Worm (Caenorhabditis elegans) whole organism, L2 larva: Measurements from ENCODE around the gene spp-6.
A peak's percentile ranks its signal among the peaks of the same experiment; 100 is the strongest.

Experiments
- C34F6.9 ChIP-seq: fragments of 150-350 bp; optimal IDR thresholded peaks from 2 replicates; lab custom pipeline; 2014; ENCODE audit warnings: missing biosample characterization, missing genetic modification characterization
- R02D3.7 ChIP-seq: fragments of 150-350 bp; optimal IDR thresholded peaks from 2 replicates; lab custom pipeline; 2014; ENCODE audit warnings: missing biosample characterization, missing genetic modification characterization
- Y55F3AM.14 ChIP-seq: fragments of 200-800 bp; sonication (Bioruptor generic); optimal IDR thresholded peaks from 2 replicates; lab custom pipeline; 2018; ENCODE audit warnings: mild to moderate bottlenecking, missing genetic modification characterization, missing compliant biosample characterization
- ZK546.5 ChIP-seq: sonication (generic microtip); optimal IDR thresholded peaks from 2 replicates; lab custom pipeline; 2017; ENCODE audit warnings: missing biosample characterization, missing genetic modification characterization
- alr-1 ChIP-seq: fragments of 150-350 bp; optimal IDR thresholded peaks from 2 replicates; lab custom pipeline; 2014; ENCODE audit warnings: missing biosample characterization, missing genetic modification characterization
- aly-2 ChIP-seq: fragments of 150-350 bp; optimal IDR thresholded peaks from 2 replicates; lab custom pipeline; 2014; ENCODE audit warnings: missing biosample characterization, missing genetic modification characterization
- ama-1 ChIP-seq: fragments of 150-350 bp; optimal IDR thresholded peaks from 2 replicates; lab custom pipeline; 2018; ENCODE audit warnings: inconsistent platforms
- blmp-1 ChIP-seq: sonication (generic microtip); optimal IDR thresholded peaks from 2 replicates; lab custom pipeline; 2017; ENCODE audit warnings: missing genetic modification characterization, mild to moderate bottlenecking, missing compliant biosample characterization, antibody characterized with exemption, moderate library complexity; ENCODE audit not compliant: insufficient read depth
- ceh-82 ChIP-seq: fragments of 150-350 bp; optimal IDR thresholded peaks from 2 replicates; lab custom pipeline; 2014; ENCODE audit warnings: missing biosample characterization, missing genetic modification characterization
- crh-2 ChIP-seq: sonication (generic microtip); optimal IDR thresholded peaks from 2 replicates; lab custom pipeline; 2017; ENCODE audit warnings: missing biosample characterization, missing genetic modification characterization
- dmd-4 ChIP-seq: sonication (generic microtip); optimal IDR thresholded peaks from 2 replicates; lab custom pipeline; 2017; ENCODE audit warnings: missing biosample characterization, missing genetic modification characterization
- egl-27 ChIP-seq: sonication (generic microtip); optimal IDR thresholded peaks from 3 replicates; lab custom pipeline; 2017; ENCODE audit warnings: missing biosample characterization, missing genetic modification reagents, missing genetic modification characterization
- elt-1 ChIP-seq: fragments of 150-350 bp; optimal IDR thresholded peaks from 2 replicates; lab custom pipeline; 2014; ENCODE audit warnings: missing biosample characterization, missing genetic modification characterization
- elt-3 ChIP-seq: sonication (generic microtip); optimal IDR thresholded peaks from 2 replicates; lab custom pipeline; 2017; ENCODE audit warnings: missing biosample characterization, missing genetic modification characterization
- fos-1 ChIP-seq: fragments of 150-350 bp; optimal IDR thresholded peaks from 2 replicates; lab custom pipeline; 2014; ENCODE audit warnings: missing biosample characterization, missing genetic modification characterization
- gmeb-1 ChIP-seq: fragments of 150-350 bp; optimal IDR thresholded peaks from 2 replicates; lab custom pipeline; 2014; ENCODE audit warnings: missing biosample characterization, missing genetic modification characterization
- lin-11 ChIP-seq: fragments of 150-350 bp; sonication (generic microtip); optimal IDR thresholded peaks from 2 replicates; lab custom pipeline; 2014; ENCODE audit warnings: missing biosample characterization, missing genetic modification characterization, inconsistent platforms, mixed read lengths
- lin-13 ChIP-seq: fragments of 150-350 bp; optimal IDR thresholded peaks from 2 replicates; lab custom pipeline; 2014; ENCODE audit warnings: missing biosample characterization, missing genetic modification reagents, missing genetic modification characterization
- lin-39 ChIP-seq: fragments of 150-350 bp; optimal IDR thresholded peaks from 2 replicates; lab custom pipeline; 2014; ENCODE audit warnings: missing biosample characterization, missing genetic modification reagents, missing genetic modification characterization
- lsy-2 ChIP-seq, 2 experiments: fragments of 150-350 bp in 1 of 2; sonication (generic microtip) in 1 of 2; optimal IDR thresholded peaks; 2 replicates each; lab custom pipeline; 2014 to 2017; ENCODE audit warnings: missing biosample characterization in 2 of 2, missing genetic modification characterization in 2 of 2
- mab-5 ChIP-seq: fragments of 150-350 bp; optimal IDR thresholded peaks from 2 replicates; lab custom pipeline; 2014; ENCODE audit warnings: missing biosample characterization, missing genetic modification characterization
- mbf-1 ChIP-seq: sonication (generic microtip); optimal IDR thresholded peaks from 2 replicates; lab custom pipeline; 2017; ENCODE audit warnings: missing biosample characterization, missing genetic modification characterization
- mdl-1 ChIP-seq, 2 experiments: fragments of 150-350 bp in 1 of 2; sonication (generic microtip) in 1 of 2; optimal IDR thresholded peaks; 2 replicates each; lab custom pipeline; 2017; ENCODE audit warnings: missing biosample characterization in 2 of 2, missing genetic modification characterization in 2 of 2
- nhr-10 ChIP-seq: sonication (generic microtip); optimal IDR thresholded peaks from 2 replicates; lab custom pipeline; 2017; ENCODE audit warnings: missing biosample characterization, missing genetic modification characterization
- nhr-12 ChIP-seq: fragments of 150-350 bp; optimal IDR thresholded peaks from 2 replicates; lab custom pipeline; 2014; ENCODE audit warnings: missing biosample characterization, missing genetic modification characterization
- nhr-129 ChIP-seq: fragments of 150-350 bp; optimal IDR thresholded peaks from 2 replicates; lab custom pipeline; 2014; ENCODE audit warnings: missing biosample characterization, missing genetic modification characterization
- nhr-21 ChIP-seq: fragments of 150-350 bp; optimal IDR thresholded peaks from 2 replicates; lab custom pipeline; 2014; ENCODE audit warnings: missing biosample characterization, missing genetic modification characterization
- nhr-23 ChIP-seq: fragments of 150-350 bp; optimal IDR thresholded peaks from 2 replicates; lab custom pipeline; 2014; ENCODE audit warnings: missing biosample characterization, missing genetic modification reagents, missing genetic modification characterization
- nhr-25 ChIP-seq: fragments of 150-350 bp; sonication (generic microtip); optimal IDR thresholded peaks from 3 replicates; lab custom pipeline; 2014; ENCODE audit warnings: missing biosample characterization, missing genetic modification characterization
- nhr-6 ChIP-seq: fragments of 150-350 bp; optimal IDR thresholded peaks from 2 replicates; lab custom pipeline; 2014; ENCODE audit warnings: missing biosample characterization, missing genetic modification characterization
- nhr-77 ChIP-seq: fragments of 150-350 bp; optimal IDR thresholded peaks from 2 replicates; lab custom pipeline; 2014; ENCODE audit warnings: missing biosample characterization, missing genetic modification characterization
- peb-1 ChIP-seq: fragments of 150-350 bp; optimal IDR thresholded peaks from 2 replicates; lab custom pipeline; 2014; ENCODE audit warnings: missing biosample characterization, missing genetic modification characterization
- sma-3 ChIP-seq: sonication (generic microtip); optimal IDR thresholded peaks from 2 replicates; lab custom pipeline; 2016; ENCODE audit warnings: missing genetic modification reagents, missing genetic modification characterization, missing compliant biosample characterization
- sma-9 ChIP-seq, 2 experiments: fragments of 150-350 bp in 1 of 2; sonication (generic microtip) in 1 of 2; optimal IDR thresholded peaks; 2 replicates each; lab custom pipeline; 2014 to 2016; ENCODE audit warnings: missing genetic modification characterization in 2 of 2, mild to moderate bottlenecking in 1 of 2, missing biosample characterization in 1 of 2, missing compliant biosample characterization in 1 of 2, missing genetic modification reagents in 1 of 2, moderate library complexity in 1 of 2
- unc-39 ChIP-seq: fragments of 150-350 bp; optimal IDR thresholded peaks from 2 replicates; lab custom pipeline; 2014; ENCODE audit warnings: missing biosample characterization, missing genetic modification characterization
- unc-55 ChIP-seq: fragments of 150-350 bp; sonication (generic microtip); optimal IDR thresholded peaks from 3 replicates; lab custom pipeline; 2014; ENCODE audit warnings: missing biosample characterization, missing genetic modification reagents, missing genetic modification characterization
- unc-62 ChIP-seq: fragments of 150-350 bp; optimal IDR thresholded peaks from 2 replicates; lab custom pipeline; 2014; ENCODE audit warnings: missing biosample characterization, missing genetic modification reagents, missing genetic modification characterization
- zag-1 ChIP-seq: fragments of 150-350 bp; optimal IDR thresholded peaks from 2 replicates; lab custom pipeline; 2014; ENCODE audit warnings: missing biosample characterization, missing genetic modification characterization
- ztf-1 ChIP-seq: fragments of 200-800 bp; sonication (Bioruptor generic); conservative IDR thresholded peaks from 2 replicates; pipeline ENCODE4 v1.3.6; 2022; ENCODE audit warnings: missing genetic modification characterization, missing compliant biosample characterization
- ztf-4 ChIP-seq: fragments of 150-350 bp; optimal IDR thresholded peaks from 2 replicates; lab custom pipeline; 2014; ENCODE audit warnings: missing biosample characterization, missing genetic modification characterization

spp-6 gene

DNA sequence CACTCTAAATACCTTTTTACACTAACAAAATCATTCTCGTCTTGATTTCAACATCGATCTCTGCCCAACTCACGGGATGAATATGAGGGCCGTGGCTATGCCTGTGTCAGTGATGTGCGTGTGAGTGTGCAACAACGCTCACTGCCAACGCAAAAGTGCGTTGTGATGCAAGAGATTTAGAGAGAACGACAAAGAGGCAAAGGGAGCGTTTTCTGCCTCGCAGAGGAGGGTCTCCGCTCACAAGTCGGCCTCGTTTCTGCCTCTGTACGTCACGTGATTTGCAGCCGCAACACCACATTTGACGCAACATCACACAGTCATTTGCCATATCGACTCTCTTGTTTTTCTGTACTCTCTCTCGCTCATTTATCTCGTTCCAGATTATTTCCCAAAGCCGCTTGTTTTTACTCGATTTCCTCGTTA lies 17.2 kb downstream of the spp-6 start, which contains the start of gene epg-7 (continued):
- peak; percentile 74 to 95 for TF ChIP-seq mdl-1 (tag; optimal IDR thresholded peaks at IDR 0.05; lab: Kevin White, UChicago)
- peak; percentile 67 for TF ChIP-seq nhr-77 (tag; lab: Kevin White, UChicago)
- peak; percentile 71 for TF ChIP-seq nhr-10
- TF ChIP-seq alr-1, result no peak
- TF ChIP-seq zag-1 (tag; lab: Kevin White, UChicago), result peak; percentile 73
- peak; percentile 98 for TF ChIP-seq nhr-129 (tag; lab: Kevin White, UChicago)
- TF ChIP-seq lin-13 (GFP tag; lab: Kevin White, UChicago), result peak; percentile 93
- TF ChIP-seq aly-2 (tag; lab: Kevin White, UChicago), result no peak
- no peak for TF ChIP-seq nhr-12 (tag; lab: Kevin White, UChicago)
- TF ChIP-seq nhr-23, result no peak
- TF ChIP-seq peb-1 (tag; lab: Kevin White, UChicago), result no peak
- TF ChIP-seq blmp-1, result peak; percentile 58
- peak; percentile 99 for TF ChIP-seq C34F6.9 (tag; lab: Kevin White, UChicago)
- TF ChIP-seq mbf-1, result no peak

DNA sequence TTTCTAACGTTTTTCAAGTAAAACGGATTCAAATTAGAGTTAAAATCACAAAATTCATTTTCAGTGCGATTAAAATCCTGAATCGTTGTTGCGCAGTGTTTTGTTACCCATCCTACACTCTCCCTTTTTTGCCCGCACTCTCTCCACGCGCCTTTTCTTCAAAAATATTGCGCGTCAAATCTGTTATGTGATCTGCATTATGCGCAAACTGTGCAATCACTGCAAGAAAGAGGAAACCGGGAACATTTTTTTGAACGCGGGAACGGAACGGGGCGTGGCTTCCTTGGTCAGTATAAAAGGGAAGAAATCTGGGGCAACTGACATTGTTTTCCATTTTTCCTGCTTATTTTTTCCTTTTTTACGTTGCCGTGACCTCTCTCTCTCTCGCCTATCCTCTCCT lies 23.3 kb downstream of the spp-6 start:
- TF ChIP-seq mbf-1, result no peak
- TF ChIP-seq nhr-25 (tag; lab: Kevin White, UChicago), result peak; percentile 6
- no peak for TF ChIP-seq fos-1 (tag; lab: Kevin White, UChicago)
- TF ChIP-seq egl-27 (tag; lab: Kevin White, UChicago), result no peak
- no peak for TF ChIP-seq elt-1
- TF ChIP-seq lin-39 (tag; lab: Kevin White, UChicago), result no peak
- no peak for TF ChIP-seq lin-13 (GFP tag; lab: Kevin White, UChicago)
- TF ChIP-seq ceh-82 (tag; lab: Kevin White, UChicago), result no peak
- no peak for TF ChIP-seq nhr-10
- TF ChIP-seq blmp-1, result peak; percentile 10
- TF ChIP-seq sma-3 (GFP tag; lab: Kevin White, UChicago), result no peak
- TF ChIP-seq unc-55, result peak; percentile 31
- TF ChIP-seq zag-1 (tag; lab: Kevin White, UChicago), result no peak
- no peak for TF ChIP-seq Y55F3AM.14 (GFP tag; lab: Kevin White, UChicago)
- no peak for TF ChIP-seq nhr-77 (tag; lab: Kevin White, UChicago)
- no peak for TF ChIP-seq ama-1 (lab: Kevin White, UChicago)
- no peak for TF ChIP-seq ztf-1
- TF ChIP-seq lin-11 (tag; lab: Kevin White, UChicago), result peak; percentile 22
- no peak for TF ChIP-seq elt-3 (tag; lab: Kevin White, UChicago)
- TF ChIP-seq nhr-129 (tag; lab: Kevin White, UChicago), result peak; percentile 0
- no peak for TF ChIP-seq mab-5 (tag; lab: Kevin White, UChicago)
- no peak for TF ChIP-seq gmeb-1 (tag; lab: Kevin White, UChicago)
- no peak for TF ChIP-seq unc-62
- no peak for TF ChIP-seq R02D3.7 (tag; lab: Kevin White, UChicago)
- no peak for TF ChIP-seq mdl-1 (tag; optimal IDR thresholded peaks at IDR 0.05; lab: Kevin White, UChicago)
- TF ChIP-seq dmd-4 (tag; lab: Kevin White, UChicago), result no peak
- no peak for TF ChIP-seq sma-9 (GFP tag; optimal IDR thresholded peaks at IDR 0.05; lab: Kevin White, UChicago)
- no peak for TF ChIP-seq sma-9 (tag; optimal IDR thresholded peaks at IDR 0.05; lab: Kevin White, UChicago)
- no peak for TF ChIP-seq nhr-12 (tag; lab: Kevin White, UChicago)
- TF ChIP-seq nhr-21 (tag; lab: Kevin White, UChicago), result no peak
- no peak for TF ChIP-seq C34F6.9 (tag; lab: Kevin White, UChicago)
- no peak for TF ChIP-seq unc-39 (tag; lab: Kevin White, UChicago)
- no peak for TF ChIP-seq nhr-6 (tag; lab: Kevin White, UChicago)
- TF ChIP-seq aly-2 (tag; lab: Kevin White, UChicago), result no peak
- TF ChIP-seq lsy-2 (tag; optimal IDR thresholded peaks at IDR 0.05; lab: Kevin White, UChicago), result peak in 1 of 2 experiments; percentile 5
- no peak for TF ChIP-seq crh-2
- no peak for TF ChIP-seq ztf-4 (tag; lab: Kevin White, UChicago)
- no peak for TF ChIP-seq ZK546.5
